Fruit fly (Drosophila melanogaster) whole organism, embryonic: ENCODE results near the gene IRSp53.

Experiments used
- CG32532 ChIP-seq: fragments of 200-800 bp; sonication (Bioruptor generic); IDR thresholded peaks from 2 replicates; pipeline ENCODE4 v1.3.6; 2022; ENCODE audit warnings: missing biosample characterization, missing genetic modification characterization
- CG32772 ChIP-seq: fragments of 200-800 bp; sonication (Bioruptor generic); IDR thresholded peaks from 2 replicates; pipeline ENCODE4 v1.3.6; 2022; ENCODE audit warnings: missing biosample characterization, missing genetic modification characterization
- CG4360 ChIP-seq: fragments of 200-800 bp; sonication (Bioruptor generic); IDR thresholded peaks from 2 replicates; pipeline ENCODE4 v1.3.6; 2022; ENCODE audit warnings: missing biosample characterization, missing genetic modification characterization
- CG7357 ChIP-seq: fragments of 200-800 bp; sonication (Bioruptor generic); IDR thresholded peaks from 3 replicates; pipeline ENCODE4 v1.3.6; 2022; ENCODE audit warnings: missing biosample characterization, missing genetic modification characterization
- Dip3 ChIP-seq: fragments of 200-800 bp; sonication (Bioruptor generic); optimal IDR thresholded peaks from 3 replicates; lab custom pipeline; 2016; ENCODE audit warnings: missing biosample characterization, missing genetic modification characterization
- MTF-1 ChIP-seq: fragments of 200-800 bp; sonication (Bioruptor generic); optimal IDR thresholded peaks from 2 replicates; lab custom pipeline; 2018; ENCODE audit warnings: missing biosample characterization, mild to moderate bottlenecking, missing genetic modification characterization, borderline replicate concordance
- Taf1 ChIP-seq: fragments of 200-800 bp; sonication (Bioruptor generic); IDR thresholded peaks from 2 replicates; pipeline ENCODE4 v1.3.6; 2022; ENCODE audit warnings: missing biosample characterization, missing genetic modification characterization
- abd-A ChIP-seq: fragments of 200-800 bp; sonication (Bioruptor generic); optimal IDR thresholded peaks from 3 replicates; lab custom pipeline; 2019; ENCODE audit warnings: missing biosample characterization, mild to moderate bottlenecking, missing genetic modification characterization, moderate library complexity
- eve ChIP-seq, 2 experiments: fragments of >200 bp; optimal IDR thresholded peaks; 2 replicates each; lab custom pipeline; 2017; ENCODE audit warnings: missing biosample characterization in 2 of 2, missing genetic modification characterization in 2 of 2
- h ChIP-seq: fragments of >200 bp; optimal IDR thresholded peaks from 2 replicates; lab custom pipeline; 2017
- insv ChIP-seq, 2 experiments: fragments of 200-800 bp; sonication (Bioruptor generic); optimal IDR thresholded peaks; 3 replicates each; lab custom pipeline; 2016 to 2018; ENCODE audit warnings: missing biosample characterization in 2 of 2, missing genetic modification characterization in 2 of 2
- psq ChIP-seq: fragments of 200-800 bp; sonication (Bioruptor generic); optimal IDR thresholded peaks from 2 replicates; lab custom pipeline; 2017; ENCODE audit warnings: missing biosample characterization, missing genetic modification characterization
- trem ChIP-seq: fragments of 200-800 bp; optimal IDR thresholded peaks from 3 replicates; lab custom pipeline; 2019; ENCODE audit warnings: missing biosample characterization, mild to moderate bottlenecking, missing genetic modification characterization, moderate library complexity

- peak; percentile 85 for TF ChIP-seq CG32772 (GFP tag; lab: Robert Waterston, UW)
- no peak for TF ChIP-seq Dip3 (GFP tag; lab: Kevin White, UChicago)
- TF ChIP-seq insv (GFP tag; optimal IDR thresholded peaks at IDR 0.05; lab: Kevin White, UChicago) = peak in 1 of 2 experiments; percentile 72
- no peak for TF ChIP-seq CG7357
- TF ChIP-seq h = no peak
- TF ChIP-seq psq (GFP tag; lab: Kevin White, UChicago) = no peak
- TF ChIP-seq eve (GFP tag; optimal IDR thresholded peaks at IDR 0.05; lab: Kevin White, UChicago) = no peak
- TF ChIP-seq abd-A = no peak
- peak; percentile 86 for TF ChIP-seq trem (tag; lab: Kevin White, UChicago)
- peak; percentile 75 for TF ChIP-seq CG32532
- TF ChIP-seq MTF-1 (GFP tag; lab: Kevin White, UChicago) = no peak
- TF ChIP-seq CG4360 (GFP tag; lab: Robert Waterston, UW) = peak; percentile 82
- TF ChIP-seq Taf1 (GFP tag; lab: Robert Waterston, UW) = no peak
Observed at dm6 chr3L:11123088-11123487, 12.8 kb upstream of the IRSp53 start, which contains the start of the genes Ufd1 and NaPi-III.
